Fruit fly (Drosophila melanogaster) whole organism, embryonic: ENCODE measurements around the gene CG32857.
A peak's percentile ranks its signal among the peaks of the same experiment; 100 is the strongest.

Experiments
- C15 ChIP-seq: fragments of 200-800 bp; sonication (Bioruptor generic); IDR thresholded peaks from 3 replicates; pipeline ENCODE4 v1.3.6; 2022; ENCODE audit warnings: missing biosample characterization, missing genetic modification characterization
- CG1024 ChIP-seq: fragments of 200-800 bp; sonication (Bioruptor generic); IDR thresholded peaks from 2 replicates; pipeline ENCODE4 v1.3.6; 2022; ENCODE audit warnings: missing biosample characterization, missing genetic modification characterization
- CG10267 ChIP-seq: fragments of 200-800 bp; sonication (Bioruptor generic); optimal IDR thresholded peaks from 2 replicates; lab custom pipeline; 2018; ENCODE audit warnings: missing biosample characterization, mild to moderate bottlenecking, missing genetic modification characterization, moderate library complexity
- CG10565 ChIP-seq: fragments of 200-800 bp; sonication (Bioruptor generic); optimal IDR thresholded peaks from 3 replicates; lab custom pipeline; 2016; ENCODE audit warnings: missing biosample characterization, mild to moderate bottlenecking, missing genetic modification characterization
- CG11085 ChIP-seq: fragments of 200-800 bp; sonication (Bioruptor generic); IDR thresholded peaks from 2 replicates; pipeline ENCODE4 v1.3.6; 2022; ENCODE audit warnings: missing biosample characterization, missing genetic modification characterization
- CG12391 ChIP-seq: fragments of 200-800 bp; sonication (Bioruptor generic); optimal IDR thresholded peaks from 3 replicates; lab custom pipeline; 2018; ENCODE audit warnings: missing biosample characterization, mild to moderate bottlenecking, missing genetic modification characterization, moderate library complexity
- CG1529 ChIP-seq: fragments of 200-800 bp; sonication (Bioruptor generic); optimal IDR thresholded peaks from 3 replicates; lab custom pipeline; 2018; ENCODE audit warnings: missing biosample characterization, missing genetic modification characterization
- CG1603 ChIP-seq: fragments of 200-800 bp; sonication (Bioruptor generic); optimal IDR thresholded peaks from 2 replicates; lab custom pipeline; 2019; ENCODE audit warnings: missing biosample characterization, mild to moderate bottlenecking, missing genetic modification characterization, moderate library complexity
- CG2129 ChIP-seq: fragments of 200-800 bp; sonication (Bioruptor generic); IDR thresholded peaks from 2 replicates; pipeline ENCODE4 v1.3.6; 2022; ENCODE audit warnings: missing biosample characterization, missing genetic modification characterization; ENCODE audit not compliant: partially characterized antibody
- CG2712 ChIP-seq: fragments of 200-800 bp; optimal IDR thresholded peaks from 3 replicates; lab custom pipeline; 2019; ENCODE audit warnings: missing biosample characterization, mild to moderate bottlenecking, missing genetic modification characterization, moderate library complexity
- CG3065 ChIP-seq: fragments of 200-800 bp; sonication (Bioruptor generic); optimal IDR thresholded peaks from 2 replicates; lab custom pipeline; 2016; ENCODE audit warnings: missing biosample characterization, missing genetic modification characterization
- CG4328 ChIP-seq: fragments of 200-800 bp; sonication (Bioruptor generic); optimal IDR thresholded peaks from 3 replicates; lab custom pipeline; 2017; ENCODE audit warnings: missing biosample characterization, missing genetic modification reagents, missing genetic modification characterization
- CG43689 ChIP-seq: fragments of 200-800 bp; sonication (Bioruptor generic); IDR thresholded peaks from 2 replicates; pipeline ENCODE4 v1.3.6; 2022; ENCODE audit warnings: missing biosample characterization, missing genetic modification characterization
- CG5245 ChIP-seq: fragments of 200-800 bp; sonication (Bioruptor generic); optimal IDR thresholded peaks from 3 replicates; lab custom pipeline; 2016; ENCODE audit warnings: missing biosample characterization, missing genetic modification characterization
- CG6654 ChIP-seq: fragments of 200-800 bp; sonication (Bioruptor generic); optimal IDR thresholded peaks from 2 replicates; lab custom pipeline; 2017; ENCODE audit warnings: missing biosample characterization, mild to moderate bottlenecking, missing genetic modification characterization
- CG6791 ChIP-seq: fragments of 200-800 bp; sonication (Bioruptor generic); IDR thresholded peaks from 3 replicates; pipeline ENCODE4 v1.3.6; 2022; ENCODE audit warnings: missing biosample characterization, missing genetic modification characterization; ENCODE audit not compliant: partially characterized antibody
- CG7987 ChIP-seq: fragments of 200-800 bp; sonication (Bioruptor generic); optimal IDR thresholded peaks from 2 replicates; lab custom pipeline; 2018; ENCODE audit warnings: missing biosample characterization, mild to moderate bottlenecking, missing genetic modification characterization, moderate library complexity
- CG8089 ChIP-seq: fragments of 200-800 bp; sonication (Bioruptor generic); optimal IDR thresholded peaks from 3 replicates; lab custom pipeline; 2016; ENCODE audit warnings: missing biosample characterization, missing genetic modification characterization
- Camta ChIP-seq: fragments of 200-800 bp; sonication (Bioruptor generic); optimal IDR thresholded peaks from 2 replicates; lab custom pipeline; 2016; ENCODE audit warnings: missing biosample characterization, missing genetic modification characterization
- Dip2 ChIP-seq: fragments of 200-800 bp; sonication (Bioruptor generic); IDR thresholded peaks from 2 replicates; pipeline ENCODE4 v1.3.6; 2022; ENCODE audit warnings: missing biosample characterization, missing genetic modification characterization
- Hmx ChIP-seq: fragments of 200-800 bp; sonication (Bioruptor generic); optimal IDR thresholded peaks from 2 replicates; lab custom pipeline; 2016; ENCODE audit warnings: missing biosample characterization, missing genetic modification characterization
- Meics ChIP-seq: fragments of 200-800 bp; sonication (Bioruptor generic); optimal IDR thresholded peaks from 2 replicates; lab custom pipeline; 2017; ENCODE audit warnings: missing biosample characterization, mild to moderate bottlenecking, missing genetic modification characterization
- Nf-YA ChIP-seq: fragments of 200-800 bp; sonication (Bioruptor generic); IDR thresholded peaks from 2 replicates; pipeline ENCODE4 v1.3.6; 2022; ENCODE audit warnings: missing biosample characterization, missing genetic modification characterization
- NfI ChIP-seq: fragments of 200-800 bp; sonication (Bioruptor generic); optimal IDR thresholded peaks from 3 replicates; lab custom pipeline; 2018; ENCODE audit warnings: missing biosample characterization, mild to moderate bottlenecking, missing genetic modification characterization, moderate library complexity
- Poxn ChIP-seq: fragments of 200-800 bp; sonication (Bioruptor generic); IDR thresholded peaks from 2 replicates; pipeline ENCODE4 v1.3.6; 2022; ENCODE audit warnings: missing biosample characterization, missing genetic modification characterization
- Usf ChIP-seq: fragments of 200-800 bp; sonication (Bioruptor generic); optimal IDR thresholded peaks from 2 replicates; lab custom pipeline; 2017; ENCODE audit warnings: missing genotype, missing biosample characterization, missing genetic modification characterization
- Vsx1 ChIP-seq: fragments of 200-800 bp; sonication (Bioruptor generic); optimal IDR thresholded peaks from 2 replicates; lab custom pipeline; 2017; ENCODE audit warnings: missing biosample characterization, mild to moderate bottlenecking, missing genetic modification characterization, missing genetic modification reagents
- al ChIP-seq: fragments of 200-800 bp; sonication (Bioruptor generic); IDR thresholded peaks from 2 replicates; pipeline ENCODE4 v1.3.6; 2022; ENCODE audit warnings: missing biosample characterization, missing genetic modification characterization
- cato ChIP-seq: fragments of 200-800 bp; sonication (Bioruptor generic); optimal IDR thresholded peaks from 2 replicates; lab custom pipeline; 2016; ENCODE audit warnings: missing biosample characterization, missing genetic modification characterization, borderline replicate concordance
- croc ChIP-seq: fragments of 200-800 bp; sonication (Bioruptor generic); conservative IDR thresholded peaks from 3 replicates; pipeline ENCODE4 v1.3.6; 2022; ENCODE audit warnings: missing biosample characterization, missing genetic modification characterization
- da ChIP-seq: fragments of 200-800 bp; sonication (Bioruptor generic); optimal IDR thresholded peaks from 2 replicates; lab custom pipeline; 2016; ENCODE audit warnings: missing biosample characterization, missing genetic modification characterization
- dmrt99B ChIP-seq: fragments of 200-800 bp; sonication (Bioruptor generic); optimal IDR thresholded peaks from 2 replicates; lab custom pipeline; 2018; ENCODE audit warnings: missing biosample characterization, mild to moderate bottlenecking, missing genetic modification characterization, moderate library complexity
- fd3F ChIP-seq: fragments of 200-800 bp; sonication (Bioruptor generic); optimal IDR thresholded peaks from 2 replicates; lab custom pipeline; 2018; ENCODE audit warnings: missing biosample characterization, mild to moderate bottlenecking, missing genetic modification characterization, moderate library complexity
- kay ChIP-seq: fragments of 200-800 bp; sonication (Bioruptor generic); optimal IDR thresholded peaks from 2 replicates; lab custom pipeline; 2016; ENCODE audit warnings: missing biosample characterization, missing genetic modification characterization
- lilli ChIP-seq: fragments of 200-800 bp; sonication (Bioruptor generic); optimal IDR thresholded peaks from 3 replicates; lab custom pipeline; 2016; ENCODE audit warnings: missing biosample characterization, missing genetic modification characterization
- maf-S ChIP-seq: fragments of 200-800 bp; sonication (Bioruptor generic); optimal IDR thresholded peaks from 2 replicates; lab custom pipeline; 2016; ENCODE audit warnings: missing biosample characterization, missing genetic modification characterization
- mam ChIP-seq: fragments of 200-800 bp; sonication (Bioruptor generic); optimal IDR thresholded peaks from 3 replicates; lab custom pipeline; 2016; ENCODE audit warnings: missing biosample characterization, missing genetic modification characterization
- mld ChIP-seq: fragments of 200-800 bp; sonication (Bioruptor generic); IDR thresholded peaks from 3 replicates; pipeline ENCODE4 v1.3.6; 2022; ENCODE audit warnings: missing biosample characterization, missing genetic modification characterization; ENCODE audit not compliant: partially characterized antibody
- nmo ChIP-seq: fragments of 200-800 bp; sonication (Bioruptor generic); optimal IDR thresholded peaks from 2 replicates; lab custom pipeline; 2018; ENCODE audit warnings: missing biosample characterization, mild to moderate bottlenecking, missing genetic modification characterization, moderate library complexity
- odd ChIP-seq: fragments of 200-800 bp; sonication (Bioruptor generic); optimal IDR thresholded peaks from 2 replicates; lab custom pipeline; 2017; ENCODE audit warnings: missing biosample characterization, mild to moderate bottlenecking, missing genetic modification characterization
- org-1 ChIP-seq: fragments of 200-800 bp; sonication (Bioruptor generic); optimal IDR thresholded peaks from 2 replicates; lab custom pipeline; 2017; ENCODE audit warnings: missing biosample characterization, missing genetic modification characterization
- pfk ChIP-seq: fragments of 200-800 bp; sonication (Bioruptor generic); optimal IDR thresholded peaks from 2 replicates; lab custom pipeline; 2018; ENCODE audit warnings: missing biosample characterization, mild to moderate bottlenecking, missing genetic modification characterization, moderate library complexity
- salm ChIP-seq: fragments of 200-800 bp; sonication (Bioruptor generic); optimal IDR thresholded peaks from 2 replicates; lab custom pipeline; 2018; ENCODE audit warnings: missing biosample characterization, mild to moderate bottlenecking, missing genetic modification characterization
- stc ChIP-seq: fragments of 200-800 bp; sonication (Bioruptor generic); IDR thresholded peaks from 2 replicates; pipeline ENCODE4 v1.3.6; 2022; ENCODE audit warnings: missing biosample characterization, missing genetic modification characterization
- sug ChIP-seq: fragments of 200-800 bp; optimal IDR thresholded peaks from 2 replicates; lab custom pipeline; 2019; ENCODE audit warnings: missing biosample characterization, mild to moderate bottlenecking, missing genetic modification characterization, moderate library complexity
- tll ChIP-seq, 2 experiments: fragments of 200-800 bp in 1 of 2; fragments of >200 bp in 1 of 2; sonication (Bioruptor generic) in 1 of 2; optimal IDR thresholded peaks; 2 replicates each; lab custom pipeline; 2017 to 2019; ENCODE audit warnings: missing biosample characterization in 2 of 2, missing genetic modification characterization in 2 of 2, mild to moderate bottlenecking in 1 of 2, moderate library complexity in 1 of 2
- toy ChIP-seq: fragments of 200-800 bp; sonication (Bioruptor generic); IDR thresholded peaks from 2 replicates; pipeline ENCODE4 v1.3.6; 2022; ENCODE audit warnings: missing biosample characterization, missing genetic modification characterization
- ttk ChIP-seq: fragments of 200-800 bp; sonication (Bioruptor generic); IDR thresholded peaks from 2 replicates; pipeline ENCODE4 v2.1.2; 2022; ENCODE audit warnings: missing biosample characterization, missing genetic modification characterization
- twi ChIP-seq: fragments of 200-800 bp; optimal IDR thresholded peaks from 2 replicates; lab custom pipeline; 2019; ENCODE audit warnings: missing biosample characterization, mild to moderate bottlenecking, missing genetic modification characterization, moderate library complexity
- unc-4 ChIP-seq: fragments of 200-800 bp; sonication (Bioruptor generic); IDR thresholded peaks from 2 replicates; pipeline ENCODE4 v1.3.6; 2022; ENCODE audit warnings: missing biosample characterization, missing genetic modification characterization; ENCODE audit not compliant: partially characterized antibody

Gene CG32857

dm6 chrX:21629482-21630159 is 12.2 kb upstream of the CG32857 start, which contains the start of gene DIP1 (continued):
- TF ChIP-seq Camta (GFP tag; lab: Kevin White, UChicago) (no peak), lilli (GFP tag; lab: Kevin White, UChicago) (peak; percentile 46), NfI (GFP tag; lab: Kevin White, UChicago) (no peak), croc (no peak), Vsx1 (GFP tag; lab: Kevin White, UChicago) (no peak), CG6654 (GFP tag; lab: Kevin White, UChicago) (no peak), twi (tag; lab: Kevin White, UChicago) (no peak), CG11085 (GFP tag; lab: Robert Waterston, UW) (no peak), Meics (no peak), CG2712 (tag; lab: Kevin White, UChicago) (peak; percentile 72), C15 (GFP tag; lab: Robert Waterston, UW) (no peak), mld (no peak), Usf (GFP tag; lab: Kevin White, UChicago) (no peak), kay (GFP tag; lab: Kevin White, UChicago) (no peak), Poxn (GFP tag; lab: Robert Waterston, UW) (no peak), CG10565 (no peak), mam (GFP tag; lab: Kevin White, UChicago) (peak; percentile 10), maf-S (GFP tag; lab: Kevin White, UChicago) (no peak), odd (no peak), CG3065 (GFP tag; lab: Kevin White, UChicago) (no peak), cato (no peak), CG1603 (tag; lab: Kevin White, UChicago) (peak; percentile 3), CG4328 (no peak), Hmx (GFP tag; lab: Kevin White, UChicago) (no peak), CG43689 (GFP tag; lab: Robert Waterston, UW) (no peak), Dip2 (GFP tag; lab: Robert Waterston, UW) (no peak), CG2129 (GFP tag; lab: Robert Waterston, UW) (no peak), toy (GFP tag; lab: Robert Waterston, UW) (no peak), da (GFP tag; lab: Kevin White, UChicago) (no peak), org-1 (GFP tag; lab: Kevin White, UChicago) (no peak), CG12391 (peak; percentile 60), ttk (GFP tag; lab: Robert Waterston, UW) (no peak), CG8089 (no peak), dmrt99B (peak; percentile 10), CG6791 (no peak), unc-4 (no peak), tll (GFP tag; optimal IDR thresholded peaks at IDR 0.05; lab: Kevin White, UChicago) (no peak), pfk (GFP tag; lab: Kevin White, UChicago) (no peak), salm (no peak), sug (no peak), Nf-YA (GFP tag; lab: Robert Waterston, UW) (no peak), stc (GFP tag; lab: Robert Waterston, UW) (no peak), CG7987 (GFP tag; lab: Kevin White, UChicago) (no peak), nmo (GFP tag; lab: Kevin White, UChicago) (no peak), CG1024 (GFP tag; lab: Robert Waterston, UW) (no peak), CG1529 (GFP tag; lab: Kevin White, UChicago) (peak; percentile 7), fd3F (GFP tag; lab: Kevin White, UChicago) (no peak), CG5245 (no peak), al (GFP tag; lab: Robert Waterston, UW) (no peak), CG10267 (tag; lab: Kevin White, UChicago) (peak; percentile 17)
